Fruit fly (Drosophila melanogaster) Kc167 (cell line): Measurements from ENCODE around the gene CG13643.

Experiments
- Myc ChIP-seq: fragments of >200 bp; optimal IDR thresholded peaks from 2 replicates; lab custom pipeline; 2017; ENCODE audit warnings: missing external identifiers
- Sin3A ChIP-seq: fragments of >200 bp; optimal IDR thresholded peaks from 2 replicates; lab custom pipeline; 2018; ENCODE audit warnings: missing external identifiers
- h ChIP-seq: fragments of >200 bp; optimal IDR thresholded peaks from 3 replicates; lab custom pipeline; 2018; ENCODE audit warnings: missing external identifiers
- insv ChIP-seq: fragments of >200 bp; optimal IDR thresholded peaks from 3 replicates; lab custom pipeline; 2018; ENCODE audit warnings: missing external identifiers
- psq ChIP-seq: fragments of >200 bp; optimal IDR thresholded peaks from 2 replicates; lab custom pipeline; 2017; ENCODE audit warnings: missing external identifiers
- ttk ChIP-seq: sonication (Bioruptor generic); optimal IDR thresholded peaks from 2 replicates; lab custom pipeline; 2017; ENCODE audit warnings: missing external identifiers

The CG13643 gene

DNA sequence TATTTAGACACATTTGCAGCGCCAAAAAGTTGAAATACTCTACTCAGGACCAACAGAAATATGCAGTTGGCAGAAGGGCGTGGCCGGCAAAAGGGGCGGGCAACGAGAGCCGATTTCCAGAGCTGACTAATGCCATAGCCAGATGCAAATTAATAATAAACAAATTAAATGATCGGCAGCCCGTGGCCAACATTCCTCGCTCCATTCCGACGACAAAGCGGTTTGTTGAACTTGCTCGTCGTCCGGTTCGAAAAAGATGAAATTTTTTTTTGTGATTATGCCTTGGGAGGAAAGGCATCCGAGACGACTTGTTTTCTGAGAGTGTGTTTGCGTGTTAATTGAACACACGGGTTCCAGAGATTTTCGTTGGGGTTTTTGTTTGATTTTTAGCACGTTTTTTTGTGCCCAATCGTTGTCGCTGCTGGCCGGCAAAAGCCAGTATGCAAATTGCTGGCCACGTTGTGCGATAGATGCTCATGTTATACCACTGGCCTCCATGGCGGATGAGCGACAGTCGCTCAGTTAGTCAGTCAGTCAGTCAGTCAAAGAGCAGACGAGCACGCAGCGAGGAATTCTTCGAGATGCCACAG is 16.4 kb downstream of the CG13643 start:
- no peak for TF ChIP-seq Sin3A (lab: Kevin White, UChicago)

DNA sequence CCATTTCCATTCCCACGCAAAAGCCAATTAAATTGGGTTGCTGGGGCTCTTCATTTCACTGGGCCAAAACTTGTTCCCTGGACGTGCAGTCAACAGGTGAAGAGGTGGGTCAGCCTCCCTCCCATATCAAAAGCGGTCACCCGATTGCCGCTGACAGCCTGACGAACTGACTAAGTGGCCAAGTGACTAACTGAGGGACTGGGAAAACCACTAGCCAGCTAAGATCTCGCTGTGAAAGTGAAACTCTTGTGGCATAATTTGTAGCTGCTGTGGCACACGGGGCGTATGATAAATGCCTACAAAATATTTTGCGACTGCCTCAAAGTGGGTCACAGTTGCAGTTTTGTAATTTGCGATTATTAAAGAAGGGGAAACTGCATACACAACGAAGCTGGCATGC is 17.4 kb downstream of the CG13643 start:
- no peak for TF ChIP-seq Sin3A (lab: Kevin White, UChicago)
- TF ChIP-seq ttk (lab: Kevin White, UChicago), result no peak
- TF ChIP-seq Myc (lab: Kevin White, UChicago), result no peak

DNA sequence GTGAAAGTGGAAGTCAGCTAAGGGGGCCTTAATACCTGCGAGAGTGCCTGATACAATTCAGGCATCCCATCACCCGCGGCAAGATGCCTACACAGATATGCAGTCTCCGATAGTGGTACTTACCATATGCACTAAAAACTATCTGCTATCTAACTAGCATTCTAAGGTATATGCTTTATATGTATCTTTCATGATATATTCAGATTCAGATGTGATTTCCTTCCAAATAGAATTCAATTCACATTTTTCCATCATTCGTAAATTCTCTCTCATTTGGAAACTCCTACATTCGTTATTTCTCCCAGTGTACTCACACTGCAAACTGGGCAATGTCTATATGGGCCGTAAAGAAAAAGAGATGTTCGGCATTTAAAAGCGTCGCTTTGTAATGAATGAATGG is 19.3 kb downstream of the CG13643 start:
- TF ChIP-seq Sin3A (lab: Kevin White, UChicago) (no peak), h (lab: Kevin White, UChicago) (no peak), Myc (lab: Kevin White, UChicago) (no peak), psq (no peak), ttk (lab: Kevin White, UChicago) (no peak), insv (lab: Kevin White, UChicago) (no peak)

DNA sequence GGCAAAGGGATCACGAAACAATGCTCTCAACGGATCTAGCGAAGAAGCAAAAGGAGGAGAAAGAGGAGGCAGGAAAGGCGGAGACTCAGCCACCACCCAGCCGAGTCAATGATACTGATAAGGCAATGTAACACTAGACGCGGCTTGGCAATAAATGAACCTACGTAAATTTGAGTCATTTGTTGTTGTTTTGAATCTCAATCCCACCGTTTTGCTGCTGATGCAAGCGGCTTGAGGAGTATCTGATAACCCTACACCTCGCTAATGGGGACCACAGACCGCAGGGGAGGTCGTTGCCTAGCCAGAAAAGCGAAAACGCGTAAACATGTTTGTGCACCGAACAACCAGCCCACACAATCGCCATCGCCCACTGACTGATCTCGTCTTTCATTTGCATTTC is 27.1 kb downstream of the CG13643 start:
- TF ChIP-seq ttk (lab: Kevin White, UChicago), result no peak
- TF ChIP-seq psq, result no peak
- TF ChIP-seq Sin3A (lab: Kevin White, UChicago), result no peak
- no peak for TF ChIP-seq h (lab: Kevin White, UChicago)
- no peak for TF ChIP-seq Myc (lab: Kevin White, UChicago)
- no peak for TF ChIP-seq insv (lab: Kevin White, UChicago)

DNA sequence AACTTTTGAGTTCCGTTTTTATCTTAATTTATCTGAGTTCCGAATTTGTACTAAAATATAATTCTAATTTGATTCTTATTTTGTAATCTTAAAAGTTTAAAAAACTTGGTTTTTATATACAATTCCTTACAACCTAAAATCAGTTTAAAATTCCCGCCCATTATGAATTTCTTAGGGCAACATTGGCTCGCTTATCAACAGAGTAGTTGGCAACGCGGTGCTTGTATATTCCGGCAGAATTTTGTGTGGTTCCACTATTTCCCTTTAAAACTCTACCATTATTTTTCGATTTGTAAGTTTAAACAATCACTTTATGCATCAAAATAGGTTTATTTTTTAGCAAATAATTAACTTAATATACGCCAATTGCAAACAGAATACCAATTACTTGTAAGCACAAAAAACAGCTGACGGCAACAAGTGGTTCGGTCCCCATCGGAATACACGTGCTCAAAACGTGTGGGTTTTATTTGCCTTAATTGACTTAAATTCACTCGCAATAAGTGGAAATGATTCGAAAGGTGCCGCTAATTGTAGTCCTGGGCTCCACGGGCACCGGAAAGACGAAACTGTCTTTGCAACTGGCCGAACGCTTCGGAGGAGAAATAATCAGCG is 28.9 kb downstream of the CG13643 start, which contains the start of the genes CG11089 and CG31381:
Gene CG11089 (plus strand): TSS at position 203 of the 615 bp plus-strand sequence.
Gene CG31381 (plus strand): TSS at position 203 of the 615 bp plus-strand sequence.
- TF ChIP-seq Myc (lab: Kevin White, UChicago), result no peak
- no peak for TF ChIP-seq ttk (lab: Kevin White, UChicago)
- TF ChIP-seq Sin3A (lab: Kevin White, UChicago), result no peak
- no peak for TF ChIP-seq h (lab: Kevin White, UChicago)
- TF ChIP-seq insv (lab: Kevin White, UChicago), result no peak
- TF ChIP-seq psq, result no peak

DNA sequence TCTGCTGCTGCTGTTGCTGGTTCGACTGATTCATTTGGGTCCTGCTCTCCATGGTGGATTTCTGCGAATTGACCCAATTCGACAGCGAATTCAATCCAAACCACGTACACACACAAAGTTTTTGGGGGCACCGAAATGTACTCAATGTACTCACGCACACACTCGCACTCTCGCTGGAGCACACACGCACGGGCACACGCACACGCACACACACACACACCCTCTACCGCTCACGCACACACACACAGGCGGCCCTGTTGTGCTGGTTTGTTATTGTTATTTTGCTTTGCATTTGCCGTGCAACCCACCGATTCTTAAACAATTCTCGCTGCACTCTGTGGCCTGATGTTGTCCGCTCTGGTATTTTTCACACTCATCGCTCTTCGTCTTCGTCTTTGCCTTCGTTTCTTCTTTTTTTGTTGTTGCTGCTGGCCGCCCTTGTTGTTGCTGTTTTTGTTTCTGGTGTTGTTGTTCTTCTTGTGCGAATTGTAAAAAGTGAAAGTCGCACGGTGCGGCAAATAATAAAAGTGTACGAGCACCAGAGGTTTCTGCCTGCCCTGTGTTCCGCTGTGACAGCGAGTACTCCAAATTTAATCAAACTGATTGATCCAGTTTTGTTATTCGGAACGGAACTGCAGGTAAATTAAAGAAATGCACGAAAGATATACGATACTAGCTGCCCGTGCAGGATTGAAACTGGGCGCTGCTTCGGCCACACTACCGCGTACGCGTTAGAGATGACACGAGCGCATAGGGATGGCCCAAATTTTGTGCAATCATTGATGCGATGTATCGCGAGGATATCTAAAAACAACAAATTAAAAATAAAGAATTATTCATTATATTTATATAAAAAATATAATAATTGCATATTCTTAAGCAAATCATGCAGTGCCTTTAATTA is 29.6 kb downstream of the CG13643 start, which contains the start of gene CG3744:
Gene CG3744 (minus strand): TSS at position 716 of the 904 bp plus-strand sequence.
- TF ChIP-seq h (lab: Kevin White, UChicago) (no peak), insv (lab: Kevin White, UChicago) (no peak), Sin3A (lab: Kevin White, UChicago) (no peak), Myc (lab: Kevin White, UChicago) (no peak), psq (no peak), ttk (lab: Kevin White, UChicago) (no peak)

DNA sequence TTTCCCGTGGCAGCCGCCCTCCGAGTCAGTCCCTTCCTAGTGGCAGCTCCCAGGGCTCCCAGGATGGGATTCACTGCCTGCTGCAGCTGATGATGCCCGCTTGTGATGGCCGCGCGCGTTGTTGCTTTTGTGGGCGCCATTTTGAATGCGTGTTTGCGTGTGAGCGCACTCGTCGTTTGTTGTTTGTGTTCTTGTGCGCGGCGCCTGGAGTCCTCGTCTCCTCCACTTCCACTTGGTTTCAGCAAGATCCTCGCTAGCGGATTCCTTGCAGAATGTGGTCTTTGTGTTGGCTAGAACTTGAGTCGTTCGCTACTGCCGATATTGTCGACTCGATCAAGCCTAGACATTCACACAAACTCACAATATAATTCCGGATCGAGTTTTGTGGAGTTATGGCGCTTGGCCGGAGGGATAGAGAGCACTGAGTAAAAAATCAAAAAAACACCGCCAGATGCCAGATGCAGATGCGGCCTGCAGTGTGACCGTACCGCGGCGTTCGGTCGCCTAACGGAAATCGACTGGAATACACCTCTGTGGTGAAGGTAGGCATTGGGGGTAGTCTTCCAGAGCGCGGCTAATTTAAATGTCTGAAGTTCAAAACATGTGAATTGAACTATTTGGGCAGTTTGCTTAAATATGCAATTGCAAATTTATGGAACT is 35.3 kb downstream of the CG13643 start, which contains the start of gene CycB3:
Gene CycB3 (minus strand): TSS at position 428 of the 660 bp plus-strand sequence.
- no peak for TF ChIP-seq h (lab: Kevin White, UChicago)
- no peak for TF ChIP-seq Myc (lab: Kevin White, UChicago)
- TF ChIP-seq insv (lab: Kevin White, UChicago), result no peak
- no peak for TF ChIP-seq Sin3A (lab: Kevin White, UChicago)
- no peak for TF ChIP-seq psq
- no peak for TF ChIP-seq ttk (lab: Kevin White, UChicago)

DNA sequence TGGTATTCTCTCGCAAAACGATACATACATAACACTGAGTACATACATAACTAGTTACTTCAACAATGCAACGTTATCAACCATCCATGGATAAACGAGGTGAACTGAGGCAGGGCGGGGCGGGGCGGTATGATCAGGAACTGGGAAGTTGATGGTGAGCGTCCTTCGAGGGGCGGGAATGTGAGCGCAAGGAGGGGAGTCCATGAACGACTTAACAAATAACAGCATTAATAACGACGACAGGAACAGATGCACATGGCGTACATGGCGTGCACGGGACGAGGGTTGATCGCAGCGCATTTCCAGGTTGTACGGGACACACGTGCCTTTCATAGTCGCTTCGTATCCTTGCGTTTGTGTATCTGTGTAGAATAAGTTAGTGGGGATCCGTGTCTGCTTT is 37.8 kb downstream of the CG13643 start:
- TF ChIP-seq Myc (lab: Kevin White, UChicago) (no peak), psq (no peak), ttk (lab: Kevin White, UChicago) (no peak), insv (lab: Kevin White, UChicago) (no peak), Sin3A (lab: Kevin White, UChicago) (no peak), h (lab: Kevin White, UChicago) (no peak)

DNA sequence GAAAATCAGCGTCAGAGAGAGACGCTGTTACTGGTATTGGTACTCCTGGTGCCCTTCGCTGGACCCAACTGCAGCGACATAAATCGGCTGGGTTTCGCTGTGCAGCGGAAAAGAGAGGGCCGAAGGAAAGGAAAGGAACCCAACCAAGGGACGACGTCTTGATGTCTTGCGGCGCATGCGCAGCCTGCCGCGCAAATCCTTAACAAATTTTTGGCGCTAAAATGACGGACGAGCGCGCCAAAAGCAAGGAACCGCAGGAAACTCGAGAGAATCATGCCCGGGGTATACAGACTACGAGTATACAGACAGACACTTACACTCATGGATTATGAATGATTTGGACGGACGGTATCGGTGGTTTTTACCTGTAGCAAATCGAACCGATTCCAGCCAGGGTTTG is 38.8 kb downstream of the CG13643 start:
- no peak for TF ChIP-seq ttk (lab: Kevin White, UChicago)
- no peak for TF ChIP-seq h (lab: Kevin White, UChicago)
- no peak for TF ChIP-seq psq
- no peak for TF ChIP-seq Myc (lab: Kevin White, UChicago)
- no peak for TF ChIP-seq Sin3A (lab: Kevin White, UChicago)
- no peak for TF ChIP-seq insv (lab: Kevin White, UChicago)

DNA sequence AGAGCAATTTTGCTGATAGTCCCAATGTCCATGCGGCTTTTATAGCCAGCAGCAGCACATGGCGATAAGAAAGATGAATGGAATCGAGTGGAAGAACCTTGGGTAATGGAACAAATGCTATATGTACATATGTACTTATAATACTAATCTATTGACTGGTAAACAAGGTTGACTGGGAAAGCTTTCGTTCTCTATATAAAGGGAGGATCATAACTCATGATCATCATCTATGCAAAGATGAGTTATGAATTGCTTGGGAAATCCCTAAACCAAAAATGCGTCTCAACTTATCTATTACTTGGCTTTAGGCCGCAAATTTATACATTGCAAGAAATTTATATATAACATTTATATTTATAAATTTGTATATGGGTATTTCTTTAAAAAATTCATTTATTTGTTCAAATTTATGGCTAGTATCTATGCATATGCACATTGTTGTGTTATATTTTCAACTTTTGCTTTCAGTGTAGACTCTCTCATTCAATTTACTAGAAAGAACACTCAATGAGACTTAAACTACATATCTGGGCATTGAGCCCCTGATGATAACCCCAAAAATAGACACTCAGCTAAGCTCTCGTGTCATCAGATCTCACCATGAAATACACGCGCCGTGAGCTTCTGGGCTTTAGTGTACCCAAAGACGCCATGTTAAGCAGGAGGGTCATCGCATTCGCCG is 40.9 kb downstream of the CG13643 start, which contains the start of the genes Srg1 and Elal:
Gene Srg1 (minus strand): TSS at position 14 of the 682 bp plus-strand sequence.
Gene Elal (plus strand): TSS at position 632 of the 682 bp plus-strand sequence.
- TF ChIP-seq Myc (lab: Kevin White, UChicago) (no peak), insv (lab: Kevin White, UChicago) (no peak), psq (no peak), Sin3A (lab: Kevin White, UChicago) (no peak), h (lab: Kevin White, UChicago) (no peak), ttk (lab: Kevin White, UChicago) (no peak)
